Fruit fly (Drosophila melanogaster) whole organism, embryonic: Measurements from ENCODE around the gene CG13144.

Source experiments
- Atf-2 ChIP-seq: fragments of 200-800 bp; sonication (Bioruptor generic); optimal IDR thresholded peaks from 2 replicates; lab custom pipeline; 2016; ENCODE audit warnings: missing biosample characterization, missing genetic modification characterization
- Atf3 ChIP-seq: fragments of 200-800 bp; sonication (Bioruptor generic); optimal IDR thresholded peaks from 3 replicates; lab custom pipeline; 2016; ENCODE audit warnings: missing biosample characterization, missing genetic modification characterization
- CG10543 ChIP-seq: fragments of 200-800 bp; sonication (Bioruptor generic); optimal IDR thresholded peaks from 3 replicates; lab custom pipeline; 2017; ENCODE audit warnings: missing biosample characterization, mild to moderate bottlenecking, missing genetic modification characterization, moderate library complexity
- CG12155 ChIP-seq: fragments of 200-800 bp; sonication (Bioruptor generic); optimal IDR thresholded peaks from 3 replicates; lab custom pipeline; 2016; ENCODE audit warnings: missing biosample characterization, missing genetic modification characterization
- CG13775 ChIP-seq: fragments of 200-800 bp; sonication (Bioruptor generic); optimal IDR thresholded peaks from 3 replicates; lab custom pipeline; 2017; ENCODE audit warnings: missing biosample characterization, mild to moderate bottlenecking, missing genetic modification characterization
- CG14860 ChIP-seq: fragments of 200-800 bp; sonication (Bioruptor generic); IDR thresholded peaks from 3 replicates; pipeline ENCODE4 v1.3.6; 2022; ENCODE audit warnings: missing biosample characterization, missing genetic modification characterization; ENCODE audit not compliant: partially characterized antibody
- CG17612 ChIP-seq: fragments of 200-800 bp; sonication (Bioruptor generic); IDR thresholded peaks from 2 replicates; pipeline ENCODE4 v1.3.6; 2022; ENCODE audit warnings: missing biosample characterization, missing genetic modification characterization
- CG3847 ChIP-seq: fragments of 200-800 bp; sonication (Bioruptor generic); IDR thresholded peaks from 2 replicates; pipeline ENCODE4 v1.3.6; 2022; ENCODE audit warnings: missing biosample characterization, missing genetic modification characterization
- CG4424 ChIP-seq: fragments of 200-800 bp; sonication (Bioruptor generic); optimal IDR thresholded peaks from 3 replicates; lab custom pipeline; 2016; ENCODE audit warnings: missing biosample characterization, missing genetic modification characterization
- CG7928 ChIP-seq: fragments of 200-800 bp; sonication (Bioruptor generic); optimal IDR thresholded peaks from 2 replicates; lab custom pipeline; 2017; ENCODE audit warnings: missing biosample characterization, mild to moderate bottlenecking, missing genetic modification characterization
- CG8478 ChIP-seq: fragments of >200 bp; optimal IDR thresholded peaks from 2 replicates; lab custom pipeline; 2018
- CG9215 ChIP-seq: fragments of 200-800 bp; sonication (Bioruptor generic); IDR thresholded peaks from 2 replicates; pipeline ENCODE4 v1.3.6; 2022; ENCODE audit warnings: missing biosample characterization, missing genetic modification characterization
- CG9797 ChIP-seq: fragments of 200-800 bp; sonication (Bioruptor generic); optimal IDR thresholded peaks from 3 replicates; lab custom pipeline; 2018; ENCODE audit warnings: missing biosample characterization, mild to moderate bottlenecking, missing genetic modification characterization
- CG9876 ChIP-seq: fragments of 200-800 bp; sonication (Bioruptor generic); optimal IDR thresholded peaks from 2 replicates; lab custom pipeline; 2016; ENCODE audit warnings: missing biosample characterization, missing genetic modification characterization
- CHES-1-like ChIP-seq: fragments of 200-800 bp; sonication (Bioruptor generic); optimal IDR thresholded peaks from 2 replicates; lab custom pipeline; 2016; ENCODE audit warnings: missing biosample characterization, missing genetic modification characterization
- D19A ChIP-seq: fragments of 200-800 bp; optimal IDR thresholded peaks from 3 replicates; lab custom pipeline; 2019; ENCODE audit warnings: missing biosample characterization, mild to moderate bottlenecking, missing genetic modification characterization, moderate library complexity
- Dfd ChIP-seq, 2 experiments: fragments of >200 bp; optimal IDR thresholded peaks; 2 replicates each; lab custom pipeline; 2017; ENCODE audit warnings: missing biosample characterization in 2 of 2, missing genetic modification characterization in 2 of 2
- ERR ChIP-seq: fragments of 200-800 bp; sonication (Bioruptor generic); optimal IDR thresholded peaks from 2 replicates; lab custom pipeline; 2016; ENCODE audit warnings: missing biosample characterization, missing genetic modification characterization
- Jarid2 ChIP-seq: fragments of 200-800 bp; sonication (Bioruptor generic); optimal IDR thresholded peaks from 3 replicates; lab custom pipeline; 2017; ENCODE audit warnings: mild to moderate bottlenecking, missing biosample characterization, missing genetic modification reagents, missing genetic modification characterization
- Kr ChIP-seq: fragments of 200-800 bp; sonication (Bioruptor generic); optimal IDR thresholded peaks from 2 replicates; lab custom pipeline; 2017; ENCODE audit warnings: missing biosample characterization, mild to moderate bottlenecking, missing genetic modification characterization
- Lim3 ChIP-seq: fragments of 200-800 bp; sonication (Bioruptor generic); IDR thresholded peaks from 2 replicates; pipeline ENCODE4 v1.3.6; 2022; ENCODE audit warnings: missing biosample characterization, missing genetic modification characterization
- Meics ChIP-seq: fragments of 200-800 bp; sonication (Bioruptor generic); optimal IDR thresholded peaks from 2 replicates; lab custom pipeline; 2017; ENCODE audit warnings: missing biosample characterization, mild to moderate bottlenecking, missing genetic modification characterization
- NC2α ChIP-seq: fragments of 200-800 bp; sonication (Bioruptor generic); optimal IDR thresholded peaks from 2 replicates; lab custom pipeline; 2016; ENCODE audit warnings: missing biosample characterization, missing genetic modification characterization
- Nf-YB ChIP-seq: fragments of 200-800 bp; sonication (Bioruptor generic); optimal IDR thresholded peaks from 3 replicates; lab custom pipeline; 2019; ENCODE audit warnings: missing biosample characterization, mild to moderate bottlenecking, missing genetic modification characterization, moderate library complexity
- Oaz ChIP-seq: fragments of 200-800 bp; sonication (Bioruptor generic); IDR thresholded peaks from 2 replicates; pipeline ENCODE4 v1.3.6; 2022; ENCODE audit warnings: missing biosample characterization, missing genetic modification characterization
- Sry-δ ChIP-seq: fragments of 200-800 bp; sonication (Bioruptor generic); optimal IDR thresholded peaks from 2 replicates; lab custom pipeline; 2016; ENCODE audit warnings: missing biosample characterization, missing genetic modification characterization
- Tbp ChIP-seq: fragments of >200 bp; optimal IDR thresholded peaks from 2 replicates; lab custom pipeline; 2018; ENCODE audit warnings: missing biosample characterization, missing genetic modification characterization
- ato ChIP-seq: fragments of 200-800 bp; sonication (Bioruptor generic); IDR thresholded peaks from 2 replicates; pipeline ENCODE4 v1.3.6; 2022; ENCODE audit warnings: missing biosample characterization, missing genetic modification characterization; ENCODE audit not compliant: partially characterized antibody
- bab2 ChIP-seq: fragments of 200-800 bp; sonication (Bioruptor generic); optimal IDR thresholded peaks from 2 replicates; lab custom pipeline; 2016; ENCODE audit warnings: missing biosample characterization, missing genetic modification characterization
- cad ChIP-seq: fragments of >200 bp; optimal IDR thresholded peaks from 2 replicates; lab custom pipeline; 2017; ENCODE audit warnings: missing biosample characterization, missing genetic modification characterization
- chm ChIP-seq: fragments of 200-800 bp; sonication (Bioruptor generic); IDR thresholded peaks from 2 replicates; pipeline ENCODE4 v1.3.6; 2022; ENCODE audit warnings: missing biosample characterization, missing genetic modification characterization
- cwo ChIP-seq: fragments of 200-800 bp; sonication (Bioruptor generic); optimal IDR thresholded peaks from 3 replicates; lab custom pipeline; 2017; ENCODE audit warnings: missing biosample characterization, missing genetic modification characterization, mild to moderate bottlenecking, moderate library complexity, missing genetic modification reagents
- danr ChIP-seq: fragments of 200-800 bp; sonication (Bioruptor generic); IDR thresholded peaks from 2 replicates; pipeline ENCODE4 v1.3.6; 2022; ENCODE audit warnings: missing biosample characterization, missing genetic modification characterization
- ems ChIP-seq: fragments of 200-800 bp; sonication (Bioruptor generic); optimal IDR thresholded peaks from 3 replicates; lab custom pipeline; 2016; ENCODE audit warnings: missing biosample characterization, missing genetic modification characterization
- gce ChIP-seq: fragments of 200-800 bp; sonication (Bioruptor generic); IDR thresholded peaks from 3 replicates; pipeline ENCODE4 v1.3.6; 2022; ENCODE audit warnings: missing biosample characterization, missing genetic modification characterization
- grn ChIP-seq: fragments of 200-800 bp; sonication (Bioruptor generic); optimal IDR thresholded peaks from 3 replicates; lab custom pipeline; 2017; ENCODE audit warnings: missing biosample characterization, missing genetic modification characterization
- hbn ChIP-seq: fragments of 200-800 bp; sonication (Bioruptor generic); IDR thresholded peaks from 2 replicates; pipeline ENCODE4 v1.3.6; 2022; ENCODE audit warnings: missing biosample characterization, missing genetic modification characterization; ENCODE audit not compliant: partially characterized antibody
- luna ChIP-seq: fragments of 200-800 bp; sonication (Bioruptor generic); optimal IDR thresholded peaks from 2 replicates; lab custom pipeline; 2016; ENCODE audit warnings: missing biosample characterization, missing genetic modification characterization
- nau ChIP-seq: fragments of 200-800 bp; sonication (Bioruptor generic); optimal IDR thresholded peaks from 3 replicates; lab custom pipeline; 2017; ENCODE audit warnings: missing biosample characterization, mild to moderate bottlenecking, missing genetic modification characterization, missing genetic modification reagents
- nmo ChIP-seq: fragments of 200-800 bp; sonication (Bioruptor generic); optimal IDR thresholded peaks from 2 replicates; lab custom pipeline; 2018; ENCODE audit warnings: missing biosample characterization, mild to moderate bottlenecking, missing genetic modification characterization, moderate library complexity
- p53 ChIP-seq: fragments of 200-800 bp; sonication (Bioruptor generic); optimal IDR thresholded peaks from 2 replicates; lab custom pipeline; 2016; ENCODE audit warnings: missing biosample characterization, missing genetic modification characterization
- pho ChIP-seq: fragments of 200-800 bp; sonication (Bioruptor generic); optimal IDR thresholded peaks from 2 replicates; lab custom pipeline; 2016; ENCODE audit warnings: missing biosample characterization, missing genetic modification characterization
- repo ChIP-seq: fragments of 200-800 bp; sonication (Bioruptor generic); optimal IDR thresholded peaks from 2 replicates; lab custom pipeline; 2016; ENCODE audit warnings: missing biosample characterization, missing genetic modification characterization
- sens ChIP-seq: fragments of 200-800 bp; sonication (Bioruptor generic); peaks from one replicate; lab custom pipeline; 2016; ENCODE audit warnings: missing biosample characterization, missing genetic modification characterization
- sob ChIP-seq: fragments of 200-800 bp; sonication (Bioruptor generic); IDR thresholded peaks from 2 replicates; pipeline ENCODE4 v1.3.6; 2022; ENCODE audit warnings: missing biosample characterization, missing genetic modification characterization
- stwl ChIP-seq: fragments of 200-800 bp; sonication (Bioruptor generic); optimal IDR thresholded peaks from 3 replicates; lab custom pipeline; 2018; ENCODE audit warnings: missing biosample characterization, mild to moderate bottlenecking, missing genetic modification characterization, moderate library complexity
- trem ChIP-seq: fragments of 200-800 bp; optimal IDR thresholded peaks from 3 replicates; lab custom pipeline; 2019; ENCODE audit warnings: missing biosample characterization, mild to moderate bottlenecking, missing genetic modification characterization, moderate library complexity
- tx ChIP-seq: fragments of 200-800 bp; sonication (Bioruptor generic); optimal IDR thresholded peaks from 2 replicates; lab custom pipeline; 2016; ENCODE audit warnings: missing biosample characterization, missing genetic modification characterization
- unc-4 ChIP-seq: fragments of 200-800 bp; sonication (Bioruptor generic); IDR thresholded peaks from 2 replicates; pipeline ENCODE4 v1.3.6; 2022; ENCODE audit warnings: missing biosample characterization, missing genetic modification characterization; ENCODE audit not compliant: partially characterized antibody
- unpg ChIP-seq: fragments of 200-800 bp; sonication (Bioruptor generic); optimal IDR thresholded peaks from 3 replicates; lab custom pipeline; 2018; ENCODE audit warnings: missing biosample characterization, mild to moderate bottlenecking, missing genetic modification characterization, moderate library complexity
- usp ChIP-seq: fragments of >200 bp; optimal IDR thresholded peaks from 2 replicates; lab custom pipeline; 2017; ENCODE audit warnings: missing biosample characterization, missing genetic modification characterization
- yki ChIP-seq: fragments of >200 bp; optimal IDR thresholded peaks from 3 replicates; lab custom pipeline; 2018

The CG13144 gene

DNA sequence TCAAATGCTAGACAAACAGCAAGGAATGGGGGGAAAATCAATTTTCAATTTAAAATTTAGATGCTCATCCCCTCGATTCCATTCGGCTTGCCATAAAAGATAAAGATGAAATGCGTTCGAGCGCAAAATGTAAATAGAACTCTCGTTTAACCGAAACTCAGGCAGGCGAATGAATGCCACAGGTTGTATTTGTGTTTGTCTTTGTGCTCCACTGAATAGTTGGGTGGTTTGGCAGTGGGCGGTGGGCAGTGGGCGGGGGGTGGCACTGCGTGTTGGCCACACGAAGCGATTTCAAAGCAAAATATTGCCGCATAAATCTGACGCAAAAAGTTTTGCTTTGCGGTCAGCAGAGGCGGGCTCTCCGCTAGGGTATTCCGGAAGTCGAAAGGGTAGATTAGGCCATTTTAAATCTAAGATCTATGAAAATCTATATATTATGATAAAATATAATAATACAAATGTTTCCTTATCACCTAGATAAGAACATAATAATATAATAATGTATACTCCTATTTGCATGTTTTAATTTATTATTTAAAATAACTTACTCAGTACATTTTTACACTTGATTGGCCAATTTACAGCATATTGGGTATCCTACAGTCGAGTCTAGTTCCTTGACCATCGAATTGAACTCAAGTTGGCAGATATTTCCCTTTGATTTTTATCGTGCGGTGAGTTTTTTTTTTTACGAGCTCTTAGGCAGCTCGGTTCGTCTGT, 31.1 kb upstream of the CG13144 start (continued):
- TF ChIP-seq CG3847 (peak; percentile 75), Kr (GFP tag; lab: Kevin White, UChicago) (no peak), danr (GFP tag; lab: Robert Waterston, UW) (peak; percentile 51), Atf3 (no peak), CG9797 (no peak), usp (GFP tag; lab: Kevin White, UChicago) (no peak), CHES-1-like (GFP tag; lab: Kevin White, UChicago) (no peak), Jarid2 (GFP tag; lab: Kevin White, UChicago) (peak; percentile 33), D19A (tag; lab: Kevin White, UChicago) (peak; percentile 49), CG14860 (GFP tag; lab: Robert Waterston, UW) (no peak), CG10543 (GFP tag; lab: Kevin White, UChicago) (no peak), CG8478 (lab: Kevin White, UChicago) (no peak), yki (lab: Kevin White, UChicago) (no peak), Tbp (GFP tag; lab: Kevin White, UChicago) (no peak), cad (GFP tag; lab: Kevin White, UChicago) (no peak), Lim3 (no peak), sob (peak; percentile 68; the same call in 1 of the 2 replicates), p53 (GFP tag; lab: Kevin White, UChicago) (no peak), Atf-2 (GFP tag; lab: Kevin White, UChicago) (no peak), NC2α (GFP tag; lab: Kevin White, UChicago) (no peak), CG17612 (GFP tag; lab: Robert Waterston, UW) (no peak), CG9215 (GFP tag; lab: Robert Waterston, UW) (peak; percentile 69), CG4424 (GFP tag; lab: Kevin White, UChicago) (peak; percentile 38), Meics (peak; percentile 78), ERR (no peak), CG9876 (GFP tag; lab: Kevin White, UChicago) (no peak), Nf-YB (GFP tag; lab: Kevin White, UChicago) (no peak), grn (GFP tag; lab: Kevin White, UChicago) (peak; percentile 23), CG13775 (GFP tag; lab: Kevin White, UChicago) (peak; percentile 53), unc-4 (no peak), CG7928 (GFP tag; lab: Kevin White, UChicago) (no peak), chm (GFP tag; lab: Robert Waterston, UW) (no peak), Sry-δ (GFP tag; lab: Kevin White, UChicago) (no peak), luna (GFP tag; lab: Kevin White, UChicago) (no peak), pho (GFP tag; lab: Kevin White, UChicago) (no peak), gce (GFP tag; lab: Robert Waterston, UW) (no peak), hbn (GFP tag; lab: Robert Waterston, UW) (no peak), sens (GFP tag; lab: Kevin White, UChicago) (peak; percentile 64), nau (GFP tag; lab: Kevin White, UChicago) (peak; percentile 66), cwo (GFP tag; lab: Kevin White, UChicago) (peak; percentile 66), Oaz (GFP tag; lab: Robert Waterston, UW) (no peak), trem (no peak), unpg (GFP tag; lab: Kevin White, UChicago) (peak; percentile 33), nmo (GFP tag; lab: Kevin White, UChicago) (peak; percentile 79), CG12155 (GFP tag; lab: Kevin White, UChicago) (peak; percentile 0), Dfd (GFP tag; optimal IDR thresholded peaks at IDR 0.05; lab: Kevin White, UChicago) (no peak), stwl (tag; lab: Kevin White, UChicago) (no peak), bab2 (GFP tag; lab: Kevin White, UChicago) (no peak), tx (no peak), repo (GFP tag; lab: Kevin White, UChicago) (no peak), ems (GFP tag; lab: Kevin White, UChicago) (no peak), ato (GFP tag; lab: Robert Waterston, UW) (no peak)
